Worm (Caenorhabditis elegans): ENCODE results near the gene mltn-3.
A peak's percentile ranks its signal among the peaks of the same experiment; 100 is the strongest.

mltn-3 gene

ce11 chrII:13903482-13903881 lies 12.7 kb upstream of the mltn-3 start:
- no peak for TF ChIP-seq unc-39 (tag; optimal IDR thresholded peaks at IDR 0.05)
- TF ChIP-seq lsy-2 (tag; optimal IDR thresholded peaks at IDR 0.05): peak in 1 of 2 experiments; percentile 28
- TF ChIP-seq nhr-11 (tag; optimal IDR thresholded peaks at IDR 0.05): peak; percentile 10
- no peak for TF ChIP-seq nhr-102 (tag; optimal IDR thresholded peaks at IDR 0.05)
- peak in 1 of 2 experiments; percentile 93 for TF ChIP-seq unc-62 (GFP tag; optimal IDR thresholded peaks at IDR 0.05 in 1 of 2)
- TF ChIP-seq unc-62 (tag; optimal IDR thresholded peaks at IDR 0.05): no peak
- no peak for TF ChIP-seq hmg-1.1 (GFP tag; IDR thresholded peaks at IDR 0.05)
- TF ChIP-seq mdl-1 (tag; optimal IDR thresholded peaks at IDR 0.05): peak in 1 of 2 experiments; percentile 26
- TF ChIP-seq hlh-30 (tag; optimal IDR thresholded peaks at IDR 0.05; ENCODE audit: insufficient read depth): peak; percentile 8
- TF ChIP-seq dmd-8 (GFP tag; IDR thresholded peaks at IDR 0.05): no peak

ce11 chrII:13905556-13905955 lies 10.6 kb upstream of the mltn-3 start:
- TF ChIP-seq tra-1 (GFP tag; IDR thresholded peaks at IDR 0.05): 0 out of 2 replicates have a peak, but pooled peaks have one; percentile 32

ce11 chrII:13907615-13908014 lies 8.5 kb upstream of the mltn-3 start:
- peak; percentile 46 for TF ChIP-seq aha-1 (tag)
- TF ChIP-seq ceh-44 (GFP tag; IDR thresholded peaks at IDR 0.05): no peak
- no peak for TF ChIP-seq fkh-10 (GFP tag; optimal IDR thresholded peaks at IDR 0.05)
- no peak for TF ChIP-seq snpc-1.2 (GFP tag; IDR thresholded peaks at IDR 0.05)
- no peak for TF ChIP-seq unc-39 (tag; optimal IDR thresholded peaks at IDR 0.05)

- TF ChIP-seq egl-43 (GFP tag; IDR thresholded peaks at IDR 0.05) (0 out of 2 replicates have a peak, but pooled peaks have one; percentile 16), dmd-6 (GFP tag; IDR thresholded peaks at IDR 0.05) (peak; percentile 17; the same call in 1 of the 2 replicates), rbr-2 (tag; optimal IDR thresholded peaks at IDR 0.05) (peak; percentile 60), nhr-6 (tag; optimal IDR thresholded peaks at IDR 0.05) (peak; percentile 20), ceh-28 (tag; optimal IDR thresholded peaks at IDR 0.05) (peak; percentile 33), nhr-42 (GFP tag; IDR thresholded peaks at IDR 0.05) (peak; percentile 59; the same call in 1 of the 2 replicates), ceh-62 (tag; optimal IDR thresholded peaks at IDR 0.05) (no peak), dpl-1 (GFP tag; optimal IDR thresholded peaks at IDR 0.05) (peak; percentile 97), nhr-11 (tag; optimal IDR thresholded peaks at IDR 0.05) (peak; percentile 53), hlh-11 (tag; optimal IDR thresholded peaks at IDR 0.05) (peak; percentile 31), zfp-2 (tag; optimal IDR thresholded peaks at IDR 0.05) (no peak), mes-2 (tag; optimal IDR thresholded peaks at IDR 0.05; ENCODE audit: poor library complexity, severe bottlenecking) (peak; percentile 80), duxl-1 (tag; optimal IDR thresholded peaks at IDR 0.05; ENCODE audit: poor library complexity) (no peak), hif-1 (tag; optimal IDR thresholded peaks at IDR 0.05) (peak in 1 of 2 experiments; percentile 31), fkh-10 (GFP tag; optimal IDR thresholded peaks at IDR 0.05) (peak; percentile 26), lin-15B (tag; optimal IDR thresholded peaks at IDR 0.05) (no peak), hmg-1.1 (GFP tag; IDR thresholded peaks at IDR 0.05) (peak; percentile 73)
These were observed 7.5 kb upstream of the mltn-3 start, which contains the start of gene citk-1 for ce11 chrII:13908592-13908991. Gene citk-1 (plus strand): TSS chrII:13908914.

- TF ChIP-seq set-16 (GFP tag; IDR thresholded peaks at IDR 0.05): peak; percentile 67
- TF ChIP-seq ZK337.2 (GFP tag; IDR thresholded peaks at IDR 0.05): no peak
These were observed 3.0 kb downstream of the mltn-3 start for ce11 chrII:13919100-13919499.

ce11 chrII:13924909-13925308 lies 8.8 kb downstream of the mltn-3 start, which contains the start of gene mltn-5:
Gene mltn-5 (plus strand): TSS chrII:13925209.
- no peak for TF ChIP-seq sdz-12 (GFP tag; optimal IDR thresholded peaks at IDR 0.05)
- no peak for TF ChIP-seq dmd-9 (GFP tag; IDR thresholded peaks at IDR 0.05)
- TF ChIP-seq ceh-20 (GFP tag; IDR thresholded peaks at IDR 0.05): no peak

Data from whole organism, L4 larva.